Fruit fly (Drosophila melanogaster) whole organism, adult: ENCODE measurements around the gene how.
A peak's percentile ranks its signal among the peaks of the same experiment; 100 is the strongest.

Source experiments
- CG11617 ChIP-seq: fragments of 200-800 bp; sonication (Bioruptor generic); optimal IDR thresholded peaks from 2 replicates; lab custom pipeline; 2017; ENCODE audit warnings: mild to moderate bottlenecking, missing biosample characterization, missing genetic modification reagents, missing genetic modification characterization
- CG12768 ChIP-seq: fragments of 200-800 bp; sonication (Bioruptor generic); optimal IDR thresholded peaks from 2 replicates; lab custom pipeline; 2017; ENCODE audit warnings: missing biosample characterization, missing genetic modification characterization, mild to moderate bottlenecking, moderate library complexity, missing genetic modification reagents
- CG14711 ChIP-seq: fragments of 200-800 bp; sonication (Bioruptor generic); optimal IDR thresholded peaks from 2 replicates; lab custom pipeline; 2018; ENCODE audit warnings: missing biosample characterization, mild to moderate bottlenecking, missing genetic modification characterization, moderate library complexity
- CG1620 ChIP-seq: fragments of 200-800 bp; sonication (Bioruptor generic); optimal IDR thresholded peaks from 2 replicates; lab custom pipeline; 2016; ENCODE audit warnings: missing biosample characterization, missing genetic modification characterization
- CG33017 ChIP-seq: fragments of 200-800 bp; sonication (Bioruptor generic); optimal IDR thresholded peaks from 2 replicates; lab custom pipeline; 2018; ENCODE audit warnings: missing biosample characterization, mild to moderate bottlenecking, missing genetic modification characterization, moderate library complexity
- CG5204 ChIP-seq: fragments of 200-800 bp; sonication (Bioruptor generic); optimal IDR thresholded peaks from 2 replicates; lab custom pipeline; 2016; ENCODE audit warnings: missing biosample characterization, missing genetic modification characterization
- CG7045 ChIP-seq: fragments of 200-800 bp; sonication (Bioruptor generic); optimal IDR thresholded peaks from 2 replicates; lab custom pipeline; 2017; ENCODE audit warnings: missing biosample characterization, mild to moderate bottlenecking, missing genetic modification characterization
- CG7101 ChIP-seq: fragments of 200-800 bp; sonication (Bioruptor generic); optimal IDR thresholded peaks from 2 replicates; lab custom pipeline; 2018; ENCODE audit warnings: missing biosample characterization, mild to moderate bottlenecking, missing genetic modification characterization, moderate library complexity
- Clk ChIP-seq: fragments of 200-800 bp; sonication (Bioruptor generic); optimal IDR thresholded peaks from 2 replicates; lab custom pipeline; 2017; ENCODE audit warnings: missing biosample characterization, missing genetic modification characterization
- Crg-1 ChIP-seq: fragments of 200-800 bp; sonication (Bioruptor generic); optimal IDR thresholded peaks from 2 replicates; lab custom pipeline; 2016; ENCODE audit warnings: missing biosample characterization, missing genetic modification characterization
- Hr96 ChIP-seq: fragments of 200-800 bp; sonication (Bioruptor generic); optimal IDR thresholded peaks from 2 replicates; lab custom pipeline; 2016; ENCODE audit warnings: missing biosample characterization, missing genetic modification characterization
- Mnt ChIP-seq: fragments of 200-800 bp; sonication (Bioruptor generic); optimal IDR thresholded peaks from 2 replicates; lab custom pipeline; 2016; ENCODE audit warnings: missing biosample characterization, mild to moderate bottlenecking, missing genetic modification characterization
- bab1 ChIP-seq: fragments of 200-800 bp; sonication (Bioruptor generic); optimal IDR thresholded peaks from 3 replicates; lab custom pipeline; 2019; ENCODE audit warnings: missing biosample characterization, mild to moderate bottlenecking, missing genetic modification characterization, moderate library complexity
- cic ChIP-seq: fragments of 200-800 bp; sonication (Bioruptor generic); optimal IDR thresholded peaks from 2 replicates; lab custom pipeline; 2017; ENCODE audit warnings: missing biosample characterization, mild to moderate bottlenecking, missing genetic modification characterization, moderate library complexity
- cnc ChIP-seq, 2 experiments: fragments of >200 bp; optimal IDR thresholded peaks; 2 replicates each; lab custom pipeline; 2017
- kay ChIP-seq: fragments of 200-800 bp; sonication (Bioruptor generic); peaks from one replicate; lab custom pipeline; 2016; ENCODE audit warnings: missing biosample characterization, missing genetic modification characterization, borderline replicate concordance
- ovo ChIP-seq: fragments of 200-800 bp; sonication (Bioruptor generic); optimal IDR thresholded peaks from 2 replicates; lab custom pipeline; 2016; ENCODE audit warnings: missing biosample characterization, missing genetic modification characterization
- pad ChIP-seq: fragments of 200-800 bp; sonication (Bioruptor generic); optimal IDR thresholded peaks from 3 replicates; lab custom pipeline; 2017; ENCODE audit warnings: missing biosample characterization, missing genetic modification characterization, mild to moderate bottlenecking, moderate library complexity, missing genetic modification reagents
- tj ChIP-seq: fragments of 200-800 bp; sonication (Bioruptor generic); optimal IDR thresholded peaks from 3 replicates; lab custom pipeline; 2017; ENCODE audit warnings: missing biosample characterization, mild to moderate bottlenecking, missing genetic modification characterization, moderate library complexity
- toe ChIP-seq: fragments of 200-800 bp; sonication (Bioruptor generic); optimal IDR thresholded peaks from 2 replicates; lab custom pipeline; 2016; ENCODE audit warnings: missing biosample characterization, missing genetic modification characterization

The how gene

DNA sequence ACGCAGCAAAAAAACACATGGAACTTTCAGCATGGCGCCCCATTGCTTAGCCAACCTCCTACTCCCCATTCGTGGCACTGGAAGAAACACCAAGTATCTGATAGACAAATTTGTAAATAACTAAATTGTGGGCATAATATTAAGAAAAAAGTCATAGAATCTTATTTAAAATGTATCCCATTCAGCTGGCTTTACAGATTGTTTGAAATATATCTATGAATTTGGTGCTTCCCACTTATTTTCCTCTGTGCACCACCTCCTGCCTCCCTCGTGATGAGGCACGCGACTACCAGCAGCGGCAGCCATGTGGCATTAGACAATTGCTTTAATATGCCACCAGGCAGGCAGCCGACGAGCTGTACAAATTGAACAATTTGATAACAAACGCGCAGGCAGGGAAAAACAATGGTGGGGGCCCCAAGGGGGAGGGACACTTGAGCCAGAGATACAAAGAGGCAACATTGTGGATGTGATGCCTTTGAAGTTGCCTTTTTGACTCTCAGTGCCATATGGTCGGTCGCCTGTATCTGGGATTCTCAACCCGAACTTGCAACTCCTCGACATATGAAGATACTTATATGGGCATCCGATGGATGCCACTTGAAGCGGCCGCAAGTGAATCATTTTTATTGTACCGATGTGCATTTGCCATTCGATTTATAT, 7.3 kb downstream of the how start:
- TF ChIP-seq cic (GFP tag; lab: Kevin White, UChicago) (no peak), CG7045 (GFP tag; lab: Kevin White, UChicago) (no peak), CG7101 (tag; lab: Kevin White, UChicago) (no peak), CG1620 (no peak), CG5204 (GFP tag; lab: Kevin White, UChicago) (no peak), CG33017 (tag; lab: Kevin White, UChicago) (no peak), bab1 (no peak), Hr96 (GFP tag; lab: Kevin White, UChicago) (no peak), Crg-1 (GFP tag; lab: Kevin White, UChicago) (no peak), Mnt (GFP tag; lab: Kevin White, UChicago) (no peak), ovo (GFP tag; lab: Kevin White, UChicago) (no peak), toe (GFP tag; lab: Kevin White, UChicago) (no peak), tj (no peak), pad (GFP tag; lab: Kevin White, UChicago) (no peak), CG14711 (tag; lab: Kevin White, UChicago) (no peak), Clk (GFP tag; lab: Kevin White, UChicago) (no peak), cnc (optimal IDR thresholded peaks at IDR 0.05; lab: Kevin White, UChicago) (no peak), CG12768 (GFP tag; lab: Kevin White, UChicago) (no peak), CG11617 (GFP tag; lab: Kevin White, UChicago) (no peak), kay (no peak)

DNA sequence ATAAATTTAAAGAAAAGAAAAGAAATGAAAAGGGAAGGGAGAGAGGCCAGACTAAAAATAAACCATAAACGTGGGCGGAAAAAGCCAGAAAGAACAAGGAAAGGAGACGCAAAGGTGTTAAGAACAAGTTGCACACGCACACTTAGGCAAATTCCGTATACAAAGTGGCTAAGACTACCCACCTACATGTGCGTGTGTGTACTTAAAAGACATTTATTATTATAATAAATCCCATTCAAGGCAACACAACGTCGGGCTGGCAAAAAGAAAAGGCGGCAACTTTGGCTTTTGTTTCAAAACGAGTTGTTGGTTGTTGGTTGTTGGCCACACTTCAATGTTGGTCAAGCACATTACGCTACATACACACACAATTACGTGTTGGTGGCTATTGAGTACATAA, 10.2 kb downstream of the how start:
- TF ChIP-seq CG1620: no peak
- TF ChIP-seq Mnt (GFP tag; lab: Kevin White, UChicago): no peak
- no peak for TF ChIP-seq CG7101 (tag; lab: Kevin White, UChicago)
- TF ChIP-seq pad (GFP tag; lab: Kevin White, UChicago): no peak
- no peak for TF ChIP-seq CG11617 (GFP tag; lab: Kevin White, UChicago)
- TF ChIP-seq Clk (GFP tag; lab: Kevin White, UChicago): no peak
- TF ChIP-seq kay: no peak
- no peak for TF ChIP-seq CG33017 (tag; lab: Kevin White, UChicago)
- TF ChIP-seq CG5204 (GFP tag; lab: Kevin White, UChicago): no peak
- no peak for TF ChIP-seq CG7045 (GFP tag; lab: Kevin White, UChicago)
- TF ChIP-seq Hr96 (GFP tag; lab: Kevin White, UChicago): no peak
- TF ChIP-seq tj: no peak
- no peak for TF ChIP-seq CG14711 (tag; lab: Kevin White, UChicago)
- no peak for TF ChIP-seq cnc (optimal IDR thresholded peaks at IDR 0.05; lab: Kevin White, UChicago)
- no peak for TF ChIP-seq toe (GFP tag; lab: Kevin White, UChicago)
- TF ChIP-seq ovo (GFP tag; lab: Kevin White, UChicago): no peak
- TF ChIP-seq Crg-1 (GFP tag; lab: Kevin White, UChicago): no peak
- TF ChIP-seq bab1: no peak
- TF ChIP-seq cic (GFP tag; lab: Kevin White, UChicago): no peak

DNA sequence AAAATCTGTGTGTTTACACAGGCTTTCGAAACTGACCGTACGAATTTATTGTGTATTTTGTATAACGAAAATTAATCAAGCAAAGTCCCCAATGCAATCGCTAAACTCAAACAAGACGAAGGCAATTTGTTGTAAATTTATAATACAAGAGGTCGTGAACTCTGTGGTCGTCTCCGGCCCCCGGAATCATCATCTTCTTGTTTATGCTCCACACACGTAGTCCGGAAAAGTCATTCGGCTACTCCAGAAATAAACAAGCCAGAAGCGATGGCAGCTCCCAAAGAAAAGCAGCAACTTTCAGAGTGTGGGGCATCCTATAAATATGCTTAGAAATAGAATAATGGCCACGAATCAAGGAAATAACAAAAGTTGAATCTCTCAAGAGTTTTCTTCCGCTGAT, 11.2 kb downstream of the how start:
- TF ChIP-seq CG1620 (no peak), cic (GFP tag; lab: Kevin White, UChicago) (no peak), CG12768 (GFP tag; lab: Kevin White, UChicago) (no peak), CG7101 (tag; lab: Kevin White, UChicago) (no peak), Mnt (GFP tag; lab: Kevin White, UChicago) (no peak), Clk (GFP tag; lab: Kevin White, UChicago) (no peak), CG33017 (tag; lab: Kevin White, UChicago) (no peak), CG5204 (GFP tag; lab: Kevin White, UChicago) (no peak), CG7045 (GFP tag; lab: Kevin White, UChicago) (no peak), tj (no peak)

DNA sequence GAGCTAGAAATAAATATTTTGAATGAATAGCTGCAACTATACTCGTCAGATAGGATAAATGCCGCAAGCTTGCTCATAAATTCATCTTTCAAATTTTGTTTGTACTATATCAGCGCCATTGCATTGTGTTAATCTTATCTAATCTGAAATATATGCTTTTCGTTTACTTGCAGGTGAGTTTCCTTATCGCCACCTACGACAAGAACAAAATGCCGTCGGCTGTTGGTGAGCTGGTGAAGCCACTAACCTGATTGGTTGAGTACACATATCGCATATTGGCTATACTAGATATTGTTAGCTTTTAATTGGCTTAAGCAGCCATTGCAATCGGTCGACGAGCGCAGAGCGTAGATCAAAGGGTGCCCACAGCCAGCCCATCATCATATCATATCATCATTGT, 11.7 kb downstream of the how start:
- TF ChIP-seq Mnt (GFP tag; lab: Kevin White, UChicago) (no peak), CG11617 (GFP tag; lab: Kevin White, UChicago) (no peak), cnc (optimal IDR thresholded peaks at IDR 0.05; lab: Kevin White, UChicago) (no peak), CG33017 (tag; lab: Kevin White, UChicago) (no peak)

DNA sequence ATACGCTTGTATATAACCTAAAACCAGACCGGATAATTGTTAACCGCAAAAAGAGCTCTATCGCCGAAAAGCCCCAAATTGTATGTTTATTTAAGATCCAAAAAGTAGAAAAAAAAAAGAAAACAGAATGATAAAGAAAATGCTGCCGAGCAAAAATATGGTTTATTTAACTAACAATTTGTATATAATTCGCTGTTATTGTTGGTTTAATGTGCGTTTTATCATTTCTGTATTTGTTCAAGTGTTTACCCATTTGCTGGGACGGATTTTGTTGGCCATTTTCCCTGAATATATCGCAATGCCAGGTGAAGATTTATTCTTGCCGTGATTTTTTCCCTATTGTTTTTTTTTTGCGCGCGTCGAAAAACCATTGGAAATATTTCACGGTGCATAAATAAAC, 15.1 kb downstream of the how start:
- no peak for TF ChIP-seq CG33017 (tag; lab: Kevin White, UChicago)
- peak; percentile 58 for TF ChIP-seq kay

DNA sequence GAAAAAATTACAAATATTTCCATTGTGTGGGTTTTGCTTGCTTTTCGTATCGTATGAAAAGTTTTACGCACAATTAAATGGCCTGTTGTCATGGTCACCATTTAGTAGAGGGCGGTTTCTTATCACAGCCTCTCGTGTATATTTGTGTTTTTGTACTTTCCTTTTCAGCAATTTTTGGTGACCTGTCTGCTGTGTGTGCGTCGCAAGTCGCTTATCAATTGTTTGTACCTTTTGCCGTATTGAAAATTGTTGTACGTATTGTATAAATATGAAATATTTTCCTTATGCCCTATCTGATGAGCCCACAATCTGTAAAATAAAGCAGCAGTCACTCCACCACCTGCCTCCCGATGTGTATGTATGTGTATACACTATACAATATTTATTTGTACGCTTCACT, 24.4 kb downstream of the how start:
- TF ChIP-seq Hr96 (GFP tag; lab: Kevin White, UChicago) (no peak), kay (no peak), CG7101 (tag; lab: Kevin White, UChicago) (no peak), CG1620 (no peak), CG11617 (GFP tag; lab: Kevin White, UChicago) (no peak), Clk (GFP tag; lab: Kevin White, UChicago) (no peak), pad (GFP tag; lab: Kevin White, UChicago) (no peak), CG33017 (tag; lab: Kevin White, UChicago) (no peak), CG12768 (GFP tag; lab: Kevin White, UChicago) (no peak), ovo (GFP tag; lab: Kevin White, UChicago) (no peak), toe (GFP tag; lab: Kevin White, UChicago) (no peak), Mnt (GFP tag; lab: Kevin White, UChicago) (no peak), bab1 (no peak), cnc (optimal IDR thresholded peaks at IDR 0.05; lab: Kevin White, UChicago) (no peak), cic (GFP tag; lab: Kevin White, UChicago) (no peak), tj (no peak), Crg-1 (GFP tag; lab: Kevin White, UChicago) (no peak)
